Fruit fly (Drosophila melanogaster) whole organism, embryonic: ENCODE measurements around the gene CG4278.

Experiments
- Adf1 ChIP-seq: fragments of 200-800 bp; sonication (Bioruptor generic); IDR thresholded peaks from 2 replicates; pipeline ENCODE4 v1.3.6; 2022; ENCODE audit warnings: missing biosample characterization, missing genetic modification characterization
- Antp ChIP-seq: fragments of 200-800 bp; sonication (Bioruptor generic); optimal IDR thresholded peaks from 3 replicates; lab custom pipeline; 2016; ENCODE audit warnings: missing biosample characterization, missing genetic modification characterization
- B-H2 ChIP-seq: fragments of 200-800 bp; sonication (Bioruptor generic); optimal IDR thresholded peaks from 2 replicates; lab custom pipeline; 2018; ENCODE audit warnings: missing biosample characterization, mild to moderate bottlenecking, missing genetic modification characterization
- Bgb ChIP-seq: fragments of 200-800 bp; sonication (Bioruptor generic); IDR thresholded peaks from 2 replicates; pipeline ENCODE4 v1.3.6; 2022; ENCODE audit warnings: missing biosample characterization, missing genetic modification characterization; ENCODE audit not compliant: partially characterized antibody
- Blimp-1 ChIP-seq: fragments of 200-800 bp; sonication (Bioruptor generic); optimal IDR thresholded peaks from 3 replicates; lab custom pipeline; 2018; ENCODE audit warnings: missing biosample characterization, missing genetic modification characterization, mild to moderate bottlenecking, moderate library complexity, missing genetic modification reagents
- CG10543 ChIP-seq: fragments of 200-800 bp; sonication (Bioruptor generic); optimal IDR thresholded peaks from 3 replicates; lab custom pipeline; 2017; ENCODE audit warnings: missing biosample characterization, mild to moderate bottlenecking, missing genetic modification characterization, moderate library complexity
- CG12219 ChIP-seq: fragments of 200-800 bp; sonication (Bioruptor generic); optimal IDR thresholded peaks from 3 replicates; lab custom pipeline; 2018; ENCODE audit warnings: missing biosample characterization, mild to moderate bottlenecking, missing genetic modification characterization
- CG13296 ChIP-seq: fragments of 200-800 bp; sonication (Bioruptor generic); optimal IDR thresholded peaks from 3 replicates; lab custom pipeline; 2018; ENCODE audit warnings: missing biosample characterization, mild to moderate bottlenecking, missing genetic modification characterization
- CG15269 ChIP-seq: fragments of 200-800 bp; sonication (Bioruptor generic); optimal IDR thresholded peaks from 2 replicates; lab custom pipeline; 2018; ENCODE audit warnings: missing biosample characterization, mild to moderate bottlenecking, missing genetic modification characterization, moderate library complexity
- CG17359 ChIP-seq: fragments of 200-800 bp; sonication (Bioruptor generic); optimal IDR thresholded peaks from 3 replicates; lab custom pipeline; 2018; ENCODE audit warnings: missing biosample characterization, mild to moderate bottlenecking, missing genetic modification characterization, moderate library complexity
- CG2120 ChIP-seq: fragments of 200-800 bp; sonication (Bioruptor generic); optimal IDR thresholded peaks from 3 replicates; lab custom pipeline; 2016; ENCODE audit warnings: missing biosample characterization, missing genetic modification characterization
- CG30431 ChIP-seq: fragments of 200-800 bp; sonication (Bioruptor generic); optimal IDR thresholded peaks from 2 replicates; lab custom pipeline; 2017; ENCODE audit warnings: missing biosample characterization, missing genetic modification characterization
- CG31224 ChIP-seq: fragments of 200-800 bp; sonication (Bioruptor generic); IDR thresholded peaks from 2 replicates; pipeline ENCODE4 v1.3.6; 2022; ENCODE audit warnings: missing biosample characterization, missing genetic modification characterization
- CG31441 ChIP-seq: fragments of 200-800 bp; sonication (Bioruptor generic); IDR thresholded peaks from 2 replicates; pipeline ENCODE4 v1.3.6; 2022; ENCODE audit warnings: missing biosample characterization, missing genetic modification characterization
- CG32532 ChIP-seq: fragments of 200-800 bp; sonication (Bioruptor generic); IDR thresholded peaks from 2 replicates; pipeline ENCODE4 v1.3.6; 2022; ENCODE audit warnings: missing biosample characterization, missing genetic modification characterization
- CG34376 ChIP-seq: fragments of 200-800 bp; sonication (Bioruptor generic); optimal IDR thresholded peaks from 2 replicates; lab custom pipeline; 2018; ENCODE audit warnings: missing biosample characterization, mild to moderate bottlenecking, missing genetic modification characterization
- CG8290 ChIP-seq, 3 experiments: fragments of 200-800 bp; sonication (Bioruptor generic); optimal IDR thresholded peaks; 2 replicates each; lab custom pipeline; 2016 to 2019; ENCODE audit warnings: missing biosample characterization in 3 of 3, missing genetic modification characterization in 3 of 3, mild to moderate bottlenecking in 2 of 3, moderate library complexity in 1 of 3
- Dbx ChIP-seq: fragments of 200-800 bp; sonication (Bioruptor generic); IDR thresholded peaks from 3 replicates; pipeline ENCODE4 v1.3.6; 2022; ENCODE audit warnings: missing biosample characterization, missing genetic modification characterization
- Dek ChIP-seq: fragments of 200-800 bp; sonication (Bioruptor generic); optimal IDR thresholded peaks from 3 replicates; lab custom pipeline; 2019; ENCODE audit warnings: missing biosample characterization, mild to moderate bottlenecking, missing genetic modification characterization, moderate library complexity
- Dp ChIP-seq: fragments of 200-800 bp; sonication (Bioruptor generic); optimal IDR thresholded peaks from 2 replicates; lab custom pipeline; 2018; ENCODE audit warnings: missing biosample characterization, mild to moderate bottlenecking, missing genetic modification characterization, moderate library complexity
- Eip74EF ChIP-seq, 2 experiments: fragments of 200-800 bp in 1 of 2; fragments of >200 bp in 1 of 2; sonication (Bioruptor generic) in 1 of 2; optimal IDR thresholded peaks; 2 replicates each; lab custom pipeline; 2017 to 2019; ENCODE audit warnings: missing biosample characterization in 2 of 2, missing genetic modification characterization in 2 of 2, mild to moderate bottlenecking in 1 of 2, moderate library complexity in 1 of 2
- Ets65A ChIP-seq: fragments of 200-800 bp; sonication (Bioruptor generic); peaks from one replicate; lab custom pipeline; 2016; ENCODE audit warnings: missing biosample characterization, missing genetic modification characterization
- Fer1 ChIP-seq: fragments of 200-800 bp; sonication (Bioruptor generic); optimal IDR thresholded peaks from 2 replicates; lab custom pipeline; 2017; ENCODE audit warnings: missing biosample characterization, mild to moderate bottlenecking, missing genetic modification characterization
- Fer3 ChIP-seq: fragments of 200-800 bp; sonication (Bioruptor generic); optimal IDR thresholded peaks from 2 replicates; lab custom pipeline; 2018; ENCODE audit warnings: missing biosample characterization, mild to moderate bottlenecking, missing genetic modification characterization, moderate library complexity
- Hmr ChIP-seq: fragments of 200-800 bp; sonication (Bioruptor generic); optimal IDR thresholded peaks from 3 replicates; lab custom pipeline; 2017; ENCODE audit warnings: mild to moderate bottlenecking, missing biosample characterization, missing genetic modification reagents, missing genetic modification characterization
- Max ChIP-seq: fragments of 200-800 bp; sonication (Bioruptor generic); optimal IDR thresholded peaks from 2 replicates; lab custom pipeline; 2016; ENCODE audit warnings: missing biosample characterization, mild to moderate bottlenecking, missing genetic modification characterization
- Meics ChIP-seq: fragments of 200-800 bp; sonication (Bioruptor generic); optimal IDR thresholded peaks from 2 replicates; lab custom pipeline; 2017; ENCODE audit warnings: missing biosample characterization, mild to moderate bottlenecking, missing genetic modification characterization
- Nf-YC ChIP-seq: fragments of 200-800 bp; optimal IDR thresholded peaks from 3 replicates; lab custom pipeline; 2019; ENCODE audit warnings: missing biosample characterization, mild to moderate bottlenecking, missing genetic modification characterization, moderate library complexity
- Pdp1 ChIP-seq, 2 experiments: fragments of 200-800 bp; sonication (Bioruptor generic); optimal IDR thresholded peaks; 3 replicates each; lab custom pipeline; 2016; ENCODE audit warnings: missing biosample characterization in 2 of 2, missing genetic modification characterization in 2 of 2, mild to moderate bottlenecking in 1 of 2, moderate library complexity in 1 of 2
- Ravus ChIP-seq: fragments of 200-800 bp; sonication (Bioruptor generic); IDR thresholded peaks from 2 replicates; pipeline ENCODE4 v1.3.6; 2022; ENCODE audit warnings: missing biosample characterization, missing genetic modification characterization
- bowl ChIP-seq: fragments of 200-800 bp; sonication (Bioruptor generic); IDR thresholded peaks from 2 replicates; pipeline ENCODE4 v1.3.6; 2022; ENCODE audit warnings: missing biosample characterization, missing genetic modification characterization
- cg ChIP-seq: fragments of 200-800 bp; sonication (Bioruptor generic); optimal IDR thresholded peaks from 3 replicates; lab custom pipeline; 2019; ENCODE audit warnings: missing biosample characterization, mild to moderate bottlenecking, missing genetic modification characterization, moderate library complexity
- chm ChIP-seq: fragments of 200-800 bp; sonication (Bioruptor generic); IDR thresholded peaks from 2 replicates; pipeline ENCODE4 v1.3.6; 2022; ENCODE audit warnings: missing biosample characterization, missing genetic modification characterization
- corto ChIP-seq: fragments of 200-800 bp; sonication (Bioruptor generic); optimal IDR thresholded peaks from 2 replicates; lab custom pipeline; 2016; ENCODE audit warnings: missing biosample characterization, mild to moderate bottlenecking, missing genetic modification characterization, moderate library complexity
- cwo ChIP-seq: fragments of 200-800 bp; sonication (Bioruptor generic); optimal IDR thresholded peaks from 3 replicates; lab custom pipeline; 2017; ENCODE audit warnings: missing biosample characterization, missing genetic modification characterization, mild to moderate bottlenecking, moderate library complexity, missing genetic modification reagents
- dati ChIP-seq: fragments of 200-800 bp; sonication (Bioruptor generic); IDR thresholded peaks from 2 replicates; pipeline ENCODE4 v1.3.6; 2022; ENCODE audit warnings: missing biosample characterization, missing genetic modification characterization
- exex ChIP-seq: fragments of 200-800 bp; sonication (Bioruptor generic); optimal IDR thresholded peaks from 4 replicates; lab custom pipeline; 2018; ENCODE audit warnings: missing biosample characterization, mild to moderate bottlenecking, missing genetic modification characterization, moderate library complexity
- fru ChIP-seq: fragments of >200 bp; optimal IDR thresholded peaks from 2 replicates; lab custom pipeline; 2017
- lov ChIP-seq, 2 experiments: fragments of 200-800 bp in 1 of 2; fragments of >200 bp in 1 of 2; sonication (Bioruptor generic) in 1 of 2; IDR thresholded peaks in 1 of 2; optimal IDR thresholded peaks in 1 of 2; 2 replicates in 1 of 2; 3 replicates in 1 of 2; pipeline versions ENCODE4 v1.3.6 to Lab custom; 2017 to 2022; ENCODE audit warnings: missing biosample characterization in 1 of 2, missing genetic modification characterization in 1 of 2
- mirr ChIP-seq: fragments of 200-800 bp; sonication (Bioruptor generic); optimal IDR thresholded peaks from 3 replicates; lab custom pipeline; 2018; ENCODE audit warnings: missing biosample characterization, mild to moderate bottlenecking, missing genetic modification characterization
- nom ChIP-seq: fragments of 200-800 bp; sonication (Bioruptor generic); optimal IDR thresholded peaks from 2 replicates; lab custom pipeline; 2017; ENCODE audit warnings: missing biosample characterization, missing genetic modification characterization, mild to moderate bottlenecking, moderate library complexity, missing genetic modification reagents
- oc ChIP-seq: fragments of 200-800 bp; sonication (Bioruptor generic); optimal IDR thresholded peaks from 2 replicates; lab custom pipeline; 2018; ENCODE audit warnings: missing biosample characterization, mild to moderate bottlenecking, missing genetic modification characterization, moderate library complexity
- odd ChIP-seq: fragments of 200-800 bp; sonication (Bioruptor generic); optimal IDR thresholded peaks from 2 replicates; lab custom pipeline; 2017; ENCODE audit warnings: missing biosample characterization, mild to moderate bottlenecking, missing genetic modification characterization
- pan ChIP-seq, 4 experiments: fragments of >200 bp in 3 of 4; fragments of 200-800 bp in 1 of 4; sonication (Bioruptor generic) in 1 of 4; optimal IDR thresholded peaks in 3 of 4; IDR thresholded peaks in 1 of 4; 2 replicates each; pipeline versions ENCODE4 v1.3.6 to Lab custom; 2017 to 2022; ENCODE audit warnings: missing biosample characterization in 2 of 4, missing genetic modification characterization in 2 of 4, mixed read lengths in 1 of 4
- sob ChIP-seq: fragments of 200-800 bp; sonication (Bioruptor generic); IDR thresholded peaks from 2 replicates; pipeline ENCODE4 v1.3.6; 2022; ENCODE audit warnings: missing biosample characterization, missing genetic modification characterization
- sqz ChIP-seq: fragments of 200-800 bp; sonication (Bioruptor generic); optimal IDR thresholded peaks from 3 replicates; lab custom pipeline; 2018; ENCODE audit warnings: missing biosample characterization, mild to moderate bottlenecking, missing genetic modification characterization
- ssp ChIP-seq: fragments of 200-800 bp; sonication (Bioruptor generic); IDR thresholded peaks from 2 replicates; pipeline ENCODE4 v1.3.6; 2022; ENCODE audit warnings: missing biosample characterization, missing genetic modification characterization
- trem ChIP-seq: fragments of 200-800 bp; optimal IDR thresholded peaks from 3 replicates; lab custom pipeline; 2019; ENCODE audit warnings: missing biosample characterization, mild to moderate bottlenecking, missing genetic modification characterization, moderate library complexity

Gene CG4278

DNA sequence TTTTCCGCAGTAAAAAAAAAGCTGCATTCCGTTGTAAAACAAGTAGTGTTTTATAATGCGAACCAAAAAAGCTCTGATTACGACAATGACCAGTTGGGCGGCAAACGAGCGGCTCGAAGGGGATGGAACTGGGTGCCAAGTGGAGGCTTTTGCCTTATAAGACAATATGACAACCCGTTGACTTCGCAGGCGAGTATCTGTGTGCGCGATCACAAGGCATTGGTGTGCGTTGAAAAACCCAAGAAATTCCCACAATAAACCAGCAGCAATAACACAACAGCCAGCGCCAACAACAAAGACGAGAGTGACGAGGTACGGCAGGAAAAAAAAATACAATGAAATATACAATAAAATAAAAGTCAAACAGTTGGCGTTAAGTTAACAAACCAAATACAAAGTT lies 11.8 kb upstream of the CG4278 start (continued):
- peak; percentile 41 for TF ChIP-seq Hmr (GFP tag; lab: Kevin White, UChicago)
- TF ChIP-seq Pdp1 (GFP tag; optimal IDR thresholded peaks at IDR 0.05; lab: Kevin White, UChicago) = peak in 1 of 2 experiments; percentile 97
- no peak for TF ChIP-seq Blimp-1 (GFP tag; lab: Kevin White, UChicago)
- no peak for TF ChIP-seq Ravus (GFP tag; lab: Robert Waterston, UW)
- peak; percentile 12; the same call in 1 of the 2 replicates for TF ChIP-seq Adf1 (GFP tag; lab: Robert Waterston, UW)
- TF ChIP-seq CG13296 (GFP tag; lab: Kevin White, UChicago) = peak; percentile 60
- TF ChIP-seq Nf-YC = peak; percentile 27
- TF ChIP-seq CG10543 (GFP tag; lab: Kevin White, UChicago) = peak; percentile 82
- no peak for TF ChIP-seq CG12219 (GFP tag; lab: Kevin White, UChicago)
- TF ChIP-seq CG2120 (GFP tag; lab: Kevin White, UChicago) = peak; percentile 2
- TF ChIP-seq nom (GFP tag; lab: Kevin White, UChicago) = peak; percentile 78
- TF ChIP-seq ssp (GFP tag; lab: Robert Waterston, UW) = no peak
- TF ChIP-seq Eip74EF (GFP tag; optimal IDR thresholded peaks at IDR 0.05; lab: Kevin White, UChicago) = peak in 1 of 2 experiments; percentile 37
- 0 out of 2 replicates have a peak, but pooled peaks have one; percentile 28 for TF ChIP-seq bowl (GFP tag; lab: Robert Waterston, UW)
- peak; percentile 65 for TF ChIP-seq sqz (GFP tag; lab: Kevin White, UChicago)
- peak; percentile 62; the same call in 1 of the 2 replicates for TF ChIP-seq chm (GFP tag; lab: Robert Waterston, UW)
- TF ChIP-seq Fer1 = peak; percentile 9
- no peak for TF ChIP-seq CG8290 (GFP tag; optimal IDR thresholded peaks at IDR 0.05; lab: Kevin White, UChicago)
- peak in 1 of 2 experiments; percentile 38 for TF ChIP-seq CG8290 (tag; optimal IDR thresholded peaks at IDR 0.05; lab: Kevin White, UChicago)
- no peak for TF ChIP-seq lov (optimal IDR thresholded peaks at IDR 0.05; lab: Kevin White, UChicago)
- TF ChIP-seq lov (GFP tag; IDR thresholded peaks at IDR 0.05; lab: Robert Waterston, UW) = 0 out of 3 replicates have a peak, but pooled peaks have one; percentile 44
- no peak for TF ChIP-seq Max (GFP tag; lab: Kevin White, UChicago)
- TF ChIP-seq Antp (GFP tag; lab: Kevin White, UChicago) = no peak
- peak; percentile 20 for TF ChIP-seq Fer3 (tag; lab: Kevin White, UChicago)
- TF ChIP-seq CG30431 = no peak
- TF ChIP-seq pan (optimal IDR thresholded peaks at IDR 0.05; lab: Kevin White, UChicago) = no peak
- TF ChIP-seq pan (GFP tag; optimal IDR thresholded peaks at IDR 0.05 in 1 of 2, IDR thresholded peaks at IDR 0.05 in 1 of 2) = peak in 1 of 2 experiments; percentile 12
- TF ChIP-seq oc = peak; percentile 16
- TF ChIP-seq exex (tag; lab: Kevin White, UChicago) = peak; percentile 62
- peak; percentile 77 for TF ChIP-seq mirr
- peak; percentile 9 for TF ChIP-seq CG17359 (tag; lab: Kevin White, UChicago)
- peak; percentile 54 for TF ChIP-seq cg (GFP tag; lab: Kevin White, UChicago)
- TF ChIP-seq Ets65A (GFP tag; lab: Kevin White, UChicago) = peak; percentile 56
- TF ChIP-seq sob (GFP tag; lab: Robert Waterston, UW) = peak; percentile 31; the same call in 1 of the 2 replicates
- 0 out of 3 replicates have a peak, but pooled peaks have one; percentile 43 for TF ChIP-seq Dbx (GFP tag; lab: Robert Waterston, UW)
- TF ChIP-seq odd (GFP tag; lab: Kevin White, UChicago) = peak; percentile 5
- TF ChIP-seq Dek (tag; lab: Kevin White, UChicago) = peak; percentile 26
- TF ChIP-seq Meics (GFP tag; lab: Kevin White, UChicago) = peak; percentile 6
- TF ChIP-seq trem (tag; lab: Kevin White, UChicago) = no peak
- TF ChIP-seq cwo = peak; percentile 27
- no peak for TF ChIP-seq fru
- TF ChIP-seq CG31224 (GFP tag; lab: Robert Waterston, UW) = no peak
- TF ChIP-seq B-H2 (GFP tag; lab: Kevin White, UChicago) = peak; percentile 82
- TF ChIP-seq CG15269 (tag; lab: Kevin White, UChicago) = peak; percentile 82
- no peak for TF ChIP-seq Dp (GFP tag; lab: Kevin White, UChicago)
- TF ChIP-seq CG31441 (GFP tag; lab: Robert Waterston, UW) = no peak
- peak; percentile 51; the same call in 1 of the 2 replicates for TF ChIP-seq Bgb
- peak; percentile 87 for TF ChIP-seq CG34376 (GFP tag; lab: Kevin White, UChicago)
- TF ChIP-seq dati = no peak
- TF ChIP-seq CG32532 (GFP tag; lab: Robert Waterston, UW) = peak; percentile 31; the same call in 1 of the 2 replicates
- TF ChIP-seq corto (GFP tag; lab: Kevin White, UChicago) = peak; percentile 19
